Fruit fly (Drosophila melanogaster) whole organism, adult: ENCODE measurements around the gene CG32669.

ENCODE experiments used
- CG11617 ChIP-seq: fragments of 200-800 bp; sonication (Bioruptor generic); optimal IDR thresholded peaks from 2 replicates; lab custom pipeline; 2017; ENCODE audit warnings: mild to moderate bottlenecking, missing biosample characterization, missing genetic modification reagents, missing genetic modification characterization
- CG12768 ChIP-seq: fragments of 200-800 bp; sonication (Bioruptor generic); optimal IDR thresholded peaks from 2 replicates; lab custom pipeline; 2017; ENCODE audit warnings: missing biosample characterization, missing genetic modification characterization, mild to moderate bottlenecking, moderate library complexity, missing genetic modification reagents
- CG14711 ChIP-seq: fragments of 200-800 bp; sonication (Bioruptor generic); optimal IDR thresholded peaks from 2 replicates; lab custom pipeline; 2018; ENCODE audit warnings: missing biosample characterization, mild to moderate bottlenecking, missing genetic modification characterization, moderate library complexity
- CG1620 ChIP-seq: fragments of 200-800 bp; sonication (Bioruptor generic); optimal IDR thresholded peaks from 2 replicates; lab custom pipeline; 2016; ENCODE audit warnings: missing biosample characterization, missing genetic modification characterization
- CG33017 ChIP-seq: fragments of 200-800 bp; sonication (Bioruptor generic); optimal IDR thresholded peaks from 2 replicates; lab custom pipeline; 2018; ENCODE audit warnings: missing biosample characterization, mild to moderate bottlenecking, missing genetic modification characterization, moderate library complexity
- CG5204 ChIP-seq: fragments of 200-800 bp; sonication (Bioruptor generic); optimal IDR thresholded peaks from 2 replicates; lab custom pipeline; 2016; ENCODE audit warnings: missing biosample characterization, missing genetic modification characterization
- CG7045 ChIP-seq: fragments of 200-800 bp; sonication (Bioruptor generic); optimal IDR thresholded peaks from 2 replicates; lab custom pipeline; 2017; ENCODE audit warnings: missing biosample characterization, mild to moderate bottlenecking, missing genetic modification characterization
- CG7101 ChIP-seq: fragments of 200-800 bp; sonication (Bioruptor generic); optimal IDR thresholded peaks from 2 replicates; lab custom pipeline; 2018; ENCODE audit warnings: missing biosample characterization, mild to moderate bottlenecking, missing genetic modification characterization, moderate library complexity
- Clk ChIP-seq: fragments of 200-800 bp; sonication (Bioruptor generic); optimal IDR thresholded peaks from 2 replicates; lab custom pipeline; 2017; ENCODE audit warnings: missing biosample characterization, missing genetic modification characterization
- Crg-1 ChIP-seq: fragments of 200-800 bp; sonication (Bioruptor generic); optimal IDR thresholded peaks from 2 replicates; lab custom pipeline; 2016; ENCODE audit warnings: missing biosample characterization, missing genetic modification characterization
- Hr96 ChIP-seq: fragments of 200-800 bp; sonication (Bioruptor generic); optimal IDR thresholded peaks from 2 replicates; lab custom pipeline; 2016; ENCODE audit warnings: missing biosample characterization, missing genetic modification characterization
- Mnt ChIP-seq: fragments of 200-800 bp; sonication (Bioruptor generic); optimal IDR thresholded peaks from 2 replicates; lab custom pipeline; 2016; ENCODE audit warnings: missing biosample characterization, mild to moderate bottlenecking, missing genetic modification characterization
- bab1 ChIP-seq: fragments of 200-800 bp; sonication (Bioruptor generic); optimal IDR thresholded peaks from 3 replicates; lab custom pipeline; 2019; ENCODE audit warnings: missing biosample characterization, mild to moderate bottlenecking, missing genetic modification characterization, moderate library complexity
- cic ChIP-seq: fragments of 200-800 bp; sonication (Bioruptor generic); optimal IDR thresholded peaks from 2 replicates; lab custom pipeline; 2017; ENCODE audit warnings: missing biosample characterization, mild to moderate bottlenecking, missing genetic modification characterization, moderate library complexity
- cnc ChIP-seq, 2 experiments: fragments of >200 bp; optimal IDR thresholded peaks; 2 replicates each; lab custom pipeline; 2017
- kay ChIP-seq: fragments of 200-800 bp; sonication (Bioruptor generic); peaks from one replicate; lab custom pipeline; 2016; ENCODE audit warnings: missing biosample characterization, missing genetic modification characterization, borderline replicate concordance
- ovo ChIP-seq: fragments of 200-800 bp; sonication (Bioruptor generic); optimal IDR thresholded peaks from 2 replicates; lab custom pipeline; 2016; ENCODE audit warnings: missing biosample characterization, missing genetic modification characterization
- pad ChIP-seq: fragments of 200-800 bp; sonication (Bioruptor generic); optimal IDR thresholded peaks from 3 replicates; lab custom pipeline; 2017; ENCODE audit warnings: missing biosample characterization, missing genetic modification characterization, mild to moderate bottlenecking, moderate library complexity, missing genetic modification reagents
- tj ChIP-seq: fragments of 200-800 bp; sonication (Bioruptor generic); optimal IDR thresholded peaks from 3 replicates; lab custom pipeline; 2017; ENCODE audit warnings: missing biosample characterization, mild to moderate bottlenecking, missing genetic modification characterization, moderate library complexity
- toe ChIP-seq: fragments of 200-800 bp; sonication (Bioruptor generic); optimal IDR thresholded peaks from 2 replicates; lab custom pipeline; 2016; ENCODE audit warnings: missing biosample characterization, missing genetic modification characterization

CG32669 gene

dm6 chrX:10841717-10842255 lies 3.1 kb downstream of the CG32669 start, which contains the start of gene CG15209:
Gene CG15209, plus strand, starts transcription at chrX:10842205.
- TF ChIP-seq CG12768 (GFP tag; lab: Kevin White, UChicago) (no peak), tj (GFP tag; lab: Kevin White, UChicago) (peak; percentile 21), Hr96 (GFP tag; lab: Kevin White, UChicago) (peak; percentile 32), CG5204 (peak; percentile 50), Crg-1 (GFP tag; lab: Kevin White, UChicago) (no peak), CG7045 (GFP tag; lab: Kevin White, UChicago) (no peak), Clk (GFP tag; lab: Kevin White, UChicago) (no peak), pad (GFP tag; lab: Kevin White, UChicago) (peak; percentile 21), ovo (no peak), CG11617 (GFP tag; lab: Kevin White, UChicago) (peak; percentile 37), cic (GFP tag; lab: Kevin White, UChicago) (no peak), CG1620 (peak; percentile 16), toe (no peak), CG14711 (tag; lab: Kevin White, UChicago) (peak; percentile 25), CG7101 (tag; lab: Kevin White, UChicago) (peak; percentile 56), kay (no peak), cnc (optimal IDR thresholded peaks at IDR 0.05; lab: Kevin White, UChicago) (no peak), Mnt (GFP tag; lab: Kevin White, UChicago) (peak; percentile 15), bab1 (GFP tag; lab: Kevin White, UChicago) (no peak), CG33017 (tag; lab: Kevin White, UChicago) (no peak)

dm6 chrX:10840892-10841564 lies 3.9 kb downstream of the CG32669 start:
- TF ChIP-seq Mnt (GFP tag; lab: Kevin White, UChicago) (no peak), CG7045 (GFP tag; lab: Kevin White, UChicago) (no peak), cnc (optimal IDR thresholded peaks at IDR 0.05; lab: Kevin White, UChicago) (no peak), CG1620 (no peak), ovo (peak; percentile 4), CG12768 (GFP tag; lab: Kevin White, UChicago) (no peak), CG7101 (tag; lab: Kevin White, UChicago) (no peak), CG33017 (tag; lab: Kevin White, UChicago) (no peak), pad (GFP tag; lab: Kevin White, UChicago) (no peak), Hr96 (GFP tag; lab: Kevin White, UChicago) (no peak), bab1 (GFP tag; lab: Kevin White, UChicago) (peak; percentile 53), cic (GFP tag; lab: Kevin White, UChicago) (peak; percentile 50), kay (peak; percentile 77), tj (GFP tag; lab: Kevin White, UChicago) (no peak), toe (no peak), Crg-1 (GFP tag; lab: Kevin White, UChicago) (no peak), CG11617 (GFP tag; lab: Kevin White, UChicago) (no peak), CG14711 (tag; lab: Kevin White, UChicago) (no peak), CG5204 (no peak), Clk (GFP tag; lab: Kevin White, UChicago) (no peak)

DNA sequence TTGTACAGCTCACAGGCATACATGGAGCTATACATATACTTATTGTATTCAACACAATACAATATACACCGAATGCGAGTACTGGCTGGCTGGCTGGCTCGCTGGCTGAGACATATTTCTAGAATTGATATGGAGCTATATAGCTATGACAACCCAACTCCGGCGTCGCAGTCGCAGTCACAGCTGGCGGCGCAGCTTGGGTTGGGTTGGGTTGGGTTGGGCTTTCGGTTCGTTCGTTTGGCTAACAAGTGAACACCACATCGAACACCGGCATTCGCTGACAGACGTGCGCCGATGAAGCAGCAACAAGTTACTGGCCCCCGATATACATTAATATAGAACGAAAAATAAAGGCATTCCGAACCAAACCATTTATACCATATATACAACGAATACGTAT lies 5.9 kb downstream of the CG32669 start, which contains the start of gene CG15210:
CG15210 (plus strand) TSS at position 269 of the 400 bp plus-strand sequence.
- no peak for TF ChIP-seq CG7045 (GFP tag; lab: Kevin White, UChicago)
- peak; percentile 20 for TF ChIP-seq bab1 (GFP tag; lab: Kevin White, UChicago)
- no peak for TF ChIP-seq cnc (optimal IDR thresholded peaks at IDR 0.05; lab: Kevin White, UChicago)
- no peak for TF ChIP-seq cic (GFP tag; lab: Kevin White, UChicago)
- no peak for TF ChIP-seq CG7101 (tag; lab: Kevin White, UChicago)
- no peak for TF ChIP-seq CG14711 (tag; lab: Kevin White, UChicago)

DNA sequence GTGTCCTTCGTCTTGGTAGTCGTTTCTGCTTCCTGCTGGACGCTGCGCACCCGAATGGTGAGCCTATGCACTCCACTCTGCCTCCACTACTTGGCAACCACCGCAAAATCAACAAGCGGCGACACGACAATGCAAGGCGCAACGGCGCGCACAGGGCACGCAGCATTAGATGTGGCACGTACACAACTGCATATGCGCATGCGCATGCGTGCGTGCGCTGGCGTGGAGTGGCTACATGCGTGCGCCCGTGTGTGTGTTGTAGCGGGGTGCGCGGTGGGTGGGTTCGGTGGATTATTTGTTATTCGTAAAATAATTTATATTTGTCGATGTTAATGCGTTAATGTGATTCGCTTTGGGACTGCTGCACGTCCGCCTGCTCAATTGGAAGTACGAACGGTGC lies 9.2 kb downstream of the CG32669 start:
- TF ChIP-seq CG7045 (GFP tag; lab: Kevin White, UChicago) = no peak
- TF ChIP-seq CG11617 (GFP tag; lab: Kevin White, UChicago) = no peak

- TF ChIP-seq ovo = peak; percentile 77
- no peak for TF ChIP-seq kay
- peak; percentile 29 for TF ChIP-seq CG5204
- peak; percentile 20 for TF ChIP-seq CG11617 (GFP tag; lab: Kevin White, UChicago)
- TF ChIP-seq CG1620 = peak; percentile 86
- no peak for TF ChIP-seq cic (GFP tag; lab: Kevin White, UChicago)
- TF ChIP-seq toe = peak; percentile 37
- peak; percentile 77 for TF ChIP-seq tj (GFP tag; lab: Kevin White, UChicago)
- peak; percentile 69 for TF ChIP-seq Hr96 (GFP tag; lab: Kevin White, UChicago)
- no peak for TF ChIP-seq CG12768 (GFP tag; lab: Kevin White, UChicago)
- peak; percentile 67 for TF ChIP-seq CG7101 (tag; lab: Kevin White, UChicago)
- TF ChIP-seq CG14711 (tag; lab: Kevin White, UChicago) = peak; percentile 37
- no peak for TF ChIP-seq cnc (optimal IDR thresholded peaks at IDR 0.05; lab: Kevin White, UChicago)
- no peak for TF ChIP-seq Clk (GFP tag; lab: Kevin White, UChicago)
- peak; percentile 62 for TF ChIP-seq Mnt (GFP tag; lab: Kevin White, UChicago)
- TF ChIP-seq CG7045 (GFP tag; lab: Kevin White, UChicago) = no peak
- peak; percentile 78 for TF ChIP-seq bab1 (GFP tag; lab: Kevin White, UChicago)
- no peak for TF ChIP-seq CG33017 (tag; lab: Kevin White, UChicago)
- peak; percentile 57 for TF ChIP-seq pad (GFP tag; lab: Kevin White, UChicago)
- peak; percentile 58 for TF ChIP-seq Crg-1 (GFP tag; lab: Kevin White, UChicago)
These were observed 12.5 kb downstream of the CG32669 start for dm6 chrX:10832369-10832768.
